Worm (Caenorhabditis elegans): ENCODE data around the gene F35E8.7.

F35E8.7 gene

ce11 chrV:15913714-15914113 is at the start of gene F35E8.7:
F35E8.7 (plus strand) TSS chrV:15914014.
- TF ChIP-seq tra-4 (tag; optimal IDR thresholded peaks at IDR 0.05) = no peak
- TF ChIP-seq ama-1 (optimal IDR thresholded peaks at IDR 0.05) = no peak
- no peak for TF ChIP-seq hnd-1 (tag; optimal IDR thresholded peaks at IDR 0.05)
- no peak for TF ChIP-seq hmbx-1 (tag; optimal IDR thresholded peaks at IDR 0.05)
- no peak for TF ChIP-seq hmg-4 (GFP tag; optimal IDR thresholded peaks at IDR 0.05)
- no peak for TF ChIP-seq pes-1 (GFP tag; IDR thresholded peaks at IDR 0.05)
- no peak for TF ChIP-seq ceh-36 (tag; optimal IDR thresholded peaks at IDR 0.05)
- TF ChIP-seq B0310.2 (tag; optimal IDR thresholded peaks at IDR 0.05) = no peak
- no peak for TF ChIP-seq ets-7 (tag; optimal IDR thresholded peaks at IDR 0.05)
- no peak for TF ChIP-seq ceh-13 (GFP tag; optimal IDR thresholded peaks at IDR 0.05)
- TF ChIP-seq tbx-37 (GFP tag; conservative IDR thresholded peaks at IDR 0.05) = no peak
- no peak for TF ChIP-seq sea-1 (GFP tag; conservative IDR thresholded peaks at IDR 0.05)
- TF ChIP-seq F13C5.2 (tag; optimal IDR thresholded peaks at IDR 0.05) = no peak
- TF ChIP-seq tbx-11 (GFP tag; IDR thresholded peaks at IDR 0.05) = no peak

- TF ChIP-seq ceh-36 (tag; optimal IDR thresholded peaks at IDR 0.05) (no peak), F13C5.2 (tag; optimal IDR thresholded peaks at IDR 0.05) (no peak), hmbx-1 (tag; optimal IDR thresholded peaks at IDR 0.05) (no peak)
These were observed 48.0 kb upstream of the F35E8.7 start, which contains the start of gene srh-293 for ce11 chrV:15865839-15866238. srh-293 (plus strand) TSS chrV:15866139.

ce11 chrV:15867373-15867772 is 46.4 kb upstream of the F35E8.7 start, which contains the start of gene fbxa-197:
fbxa-197 (plus strand) TSS chrV:15867673.
- no peak for TF ChIP-seq tbx-11 (GFP tag; IDR thresholded peaks at IDR 0.05)

- TF ChIP-seq ets-7 (tag; optimal IDR thresholded peaks at IDR 0.05) = no peak
- TF ChIP-seq B0310.2 (tag; optimal IDR thresholded peaks at IDR 0.05) = no peak
- TF ChIP-seq ama-1 (optimal IDR thresholded peaks at IDR 0.05) = no peak
- TF ChIP-seq tra-4 (tag; optimal IDR thresholded peaks at IDR 0.05) = no peak
- no peak for TF ChIP-seq sea-1 (GFP tag; conservative IDR thresholded peaks at IDR 0.05)
- no peak for TF ChIP-seq ceh-36 (tag; optimal IDR thresholded peaks at IDR 0.05)
- no peak for TF ChIP-seq aly-1 (tag; optimal IDR thresholded peaks at IDR 0.05)
- no peak for TF ChIP-seq ceh-13 (GFP tag; optimal IDR thresholded peaks at IDR 0.05)
- no peak for TF ChIP-seq hmg-4 (GFP tag; optimal IDR thresholded peaks at IDR 0.05)
- TF ChIP-seq scrt-1 (GFP tag; IDR thresholded peaks at IDR 0.05) = no peak
- no peak for TF ChIP-seq F13C5.2 (tag; optimal IDR thresholded peaks at IDR 0.05)
- no peak for TF ChIP-seq hmbx-1 (tag; optimal IDR thresholded peaks at IDR 0.05)
- TF ChIP-seq tbx-11 (GFP tag; IDR thresholded peaks at IDR 0.05) = no peak
- no peak for TF ChIP-seq pes-1 (GFP tag; IDR thresholded peaks at IDR 0.05)
- no peak for TF ChIP-seq hnd-1 (tag; optimal IDR thresholded peaks at IDR 0.05)
These were observed 43.5 kb upstream of the F35E8.7 start, which contains the start of gene str-57 for ce11 chrV:15870356-15870755. str-57 (plus strand) TSS chrV:15870656.

ce11 chrV:15872273-15872672 is 41.5 kb upstream of the F35E8.7 start, which contains the start of gene str-56:
str-56 (plus strand) TSS chrV:15872573.
- TF ChIP-seq tbx-37 (GFP tag; conservative IDR thresholded peaks at IDR 0.05) (no peak), flt-1 (GFP tag; IDR thresholded peaks at IDR 0.05) (no peak), tbx-11 (GFP tag; IDR thresholded peaks at IDR 0.05) (no peak), hmg-4 (GFP tag; optimal IDR thresholded peaks at IDR 0.05) (no peak), aly-1 (tag; optimal IDR thresholded peaks at IDR 0.05) (no peak), F13C5.2 (tag; optimal IDR thresholded peaks at IDR 0.05) (no peak), ets-7 (tag; optimal IDR thresholded peaks at IDR 0.05) (no peak), hmbx-1 (tag; optimal IDR thresholded peaks at IDR 0.05) (no peak), ceh-36 (tag; optimal IDR thresholded peaks at IDR 0.05) (no peak), pes-1 (GFP tag; IDR thresholded peaks at IDR 0.05) (no peak), hnd-1 (tag; optimal IDR thresholded peaks at IDR 0.05) (no peak), tra-4 (tag; optimal IDR thresholded peaks at IDR 0.05) (no peak), ceh-13 (GFP tag; optimal IDR thresholded peaks at IDR 0.05) (no peak), scrt-1 (GFP tag; IDR thresholded peaks at IDR 0.05) (no peak), ama-1 (optimal IDR thresholded peaks at IDR 0.05) (no peak)

- TF ChIP-seq F13C5.2 (tag; optimal IDR thresholded peaks at IDR 0.05) (peak; percentile 100), sea-1 (GFP tag; conservative IDR thresholded peaks at IDR 0.05) (peak; percentile 99), flt-1 (GFP tag; IDR thresholded peaks at IDR 0.05) (peak; percentile 100), ceh-13 (GFP tag; optimal IDR thresholded peaks at IDR 0.05) (peak; percentile 99), ets-7 (tag; optimal IDR thresholded peaks at IDR 0.05) (peak; percentile 97), scrt-1 (GFP tag; IDR thresholded peaks at IDR 0.05) (peak; percentile 100), hnd-1 (tag; optimal IDR thresholded peaks at IDR 0.05) (peak; percentile 96), B0310.2 (tag; optimal IDR thresholded peaks at IDR 0.05) (peak; percentile 99), hmbx-1 (tag; optimal IDR thresholded peaks at IDR 0.05) (peak; percentile 94), aly-1 (tag; optimal IDR thresholded peaks at IDR 0.05) (peak; percentile 99), ama-1 (optimal IDR thresholded peaks at IDR 0.05) (no peak), tra-4 (tag; optimal IDR thresholded peaks at IDR 0.05) (peak; percentile 98), pes-1 (GFP tag; IDR thresholded peaks at IDR 0.05) (peak; percentile 99), tbx-37 (GFP tag; conservative IDR thresholded peaks at IDR 0.05) (peak; percentile 100), tbx-11 (GFP tag; IDR thresholded peaks at IDR 0.05) (peak; percentile 100), ceh-36 (tag; optimal IDR thresholded peaks at IDR 0.05) (peak; percentile 98), hmg-4 (GFP tag; optimal IDR thresholded peaks at IDR 0.05) (peak; percentile 99)
These were observed 40.1 kb upstream of the F35E8.7 start for ce11 chrV:15873762-15874161.

- no peak for TF ChIP-seq hmbx-1 (tag; optimal IDR thresholded peaks at IDR 0.05)
- no peak for TF ChIP-seq sea-1 (GFP tag; conservative IDR thresholded peaks at IDR 0.05)
- no peak for TF ChIP-seq tbx-37 (GFP tag; conservative IDR thresholded peaks at IDR 0.05)
- no peak for TF ChIP-seq ama-1 (optimal IDR thresholded peaks at IDR 0.05)
- TF ChIP-seq ceh-36 (tag; optimal IDR thresholded peaks at IDR 0.05) = no peak
These were observed 37.5 kb upstream of the F35E8.7 start, which contains the start of gene nhr-102 for ce11 chrV:15876308-15876707. nhr-102 (minus strand) TSS chrV:15876408.

ce11 chrV:15879508-15879907 is 34.3 kb upstream of the F35E8.7 start, which contains the start of gene nhr-84:
nhr-84 (minus strand) TSS chrV:15879608.
- TF ChIP-seq scrt-1 (GFP tag; IDR thresholded peaks at IDR 0.05) = no peak
- no peak for TF ChIP-seq ets-7 (tag; optimal IDR thresholded peaks at IDR 0.05)
- no peak for TF ChIP-seq tra-4 (tag; optimal IDR thresholded peaks at IDR 0.05)
